Worm (Caenorhabditis elegans) whole organism, mixed stage, embryonic: ENCODE data around the gene str-193.

Source experiments
- sem-2 ChIP-seq: fragments of 200-800 bp; sonication (Bioruptor generic); optimal IDR thresholded peaks from 2 replicates; lab custom pipeline; 2018; ENCODE audit warnings: mild to moderate bottlenecking, missing genetic modification characterization, missing compliant biosample characterization
- unc-39 ChIP-seq: fragments of 150-350 bp; optimal IDR thresholded peaks from 2 replicates; lab custom pipeline; 2014; ENCODE audit warnings: missing biosample characterization, missing genetic modification characterization

DNA sequence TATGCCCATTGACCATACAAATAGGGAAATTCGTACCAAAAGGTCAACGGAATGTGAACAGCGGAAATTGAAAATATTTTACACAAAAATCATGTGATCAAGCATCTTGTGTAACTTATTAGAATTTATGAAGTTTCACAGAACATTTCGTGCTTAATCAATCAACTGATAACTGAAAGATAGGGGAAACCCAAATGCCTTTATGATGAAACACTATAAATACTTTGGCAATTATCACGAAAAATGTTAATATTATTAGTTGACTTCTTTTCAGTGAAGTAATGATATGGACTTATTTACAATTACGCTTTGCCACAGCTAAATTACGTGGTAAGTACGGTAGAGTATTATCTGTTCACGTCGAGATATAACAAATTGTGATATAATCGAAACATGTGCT lies 35.4 kb upstream of the str-193 start:
- TF ChIP-seq sem-2 (GFP tag; lab: Kevin White, UChicago): no peak
- no peak for TF ChIP-seq unc-39
